Worm (Caenorhabditis elegans): ENCODE measurements around the gene cpna-5.

Gene cpna-5

ce11 chrII:7679499-7680012 is 38.8 kb downstream of the cpna-5 start (continued):
- TF ChIP-seq ama-1 (optimal IDR thresholded peaks at IDR 0.05): no peak
- no peak for TF ChIP-seq lin-13 (GFP tag; optimal IDR thresholded peaks at IDR 0.05)
- TF ChIP-seq snpc-1.2 (GFP tag; IDR thresholded peaks at IDR 0.05): no peak
- no peak for TF ChIP-seq mep-1 (tag; optimal IDR thresholded peaks at IDR 0.05)
- TF ChIP-seq pha-4 (GFP tag; IDR thresholded peaks at IDR 0.05): no peak
- TF ChIP-seq pha-4 (tag; optimal IDR thresholded peaks at IDR 0.05): no peak
- TF ChIP-seq jun-1 (tag; optimal IDR thresholded peaks at IDR 0.05): no peak
- peak; percentile 16 for TF ChIP-seq hlh-11 (tag; optimal IDR thresholded peaks at IDR 0.05)
- TF ChIP-seq hmg-1.1 (GFP tag; IDR thresholded peaks at IDR 0.05): no peak
- TF ChIP-seq zip-11 (GFP tag; IDR thresholded peaks at IDR 0.05): no peak

ce11 chrII:7678512-7678911 is 39.9 kb downstream of the cpna-5 start:
- TF ChIP-seq lin-38 (GFP tag; IDR thresholded peaks at IDR 0.05) (no peak), zag-1 (tag; optimal IDR thresholded peaks at IDR 0.05) (no peak), unc-62 (GFP tag; optimal IDR thresholded peaks at IDR 0.05 in 1 of 2) (no peak), unc-62 (tag; optimal IDR thresholded peaks at IDR 0.05) (no peak), nhr-111 (GFP tag; optimal IDR thresholded peaks at IDR 0.05) (no peak), hlh-11 (tag; optimal IDR thresholded peaks at IDR 0.05) (peak; percentile 5), nhr-11 (tag; optimal IDR thresholded peaks at IDR 0.05) (no peak), ces-1 (GFP tag; optimal IDR thresholded peaks at IDR 0.05) (no peak), F10B5.3 (tag; optimal IDR thresholded peaks at IDR 0.05) (no peak), aha-1 (tag) (peak; percentile 68)

ce11 chrII:7676307-7676905 is 42.0 kb downstream of the cpna-5 start:
- TF ChIP-seq aha-1 (tag): peak; percentile 59
- TF ChIP-seq unc-62 (GFP tag; optimal IDR thresholded peaks at IDR 0.05 in 1 of 2): peak in 1 of 2 experiments; percentile 17
- no peak for TF ChIP-seq unc-62 (tag; optimal IDR thresholded peaks at IDR 0.05)
- TF ChIP-seq jun-1 (tag; optimal IDR thresholded peaks at IDR 0.05): no peak
- peak in 1 of 2 experiments; percentile 31 for TF ChIP-seq mdl-1 (tag; optimal IDR thresholded peaks at IDR 0.05)
- peak; percentile 5 for TF ChIP-seq mxl-3 (GFP tag; optimal IDR thresholded peaks at IDR 0.05)
- TF ChIP-seq lin-29 (GFP tag; IDR thresholded peaks at IDR 0.05): no peak
- TF ChIP-seq mes-2 (tag; optimal IDR thresholded peaks at IDR 0.05; ENCODE audit: poor library complexity, severe bottlenecking): peak; percentile 19
- TF ChIP-seq F37D6.2 (tag; optimal IDR thresholded peaks at IDR 0.05): no peak
- no peak for TF ChIP-seq nhr-48 (tag; optimal IDR thresholded peaks at IDR 0.05)
- no peak for TF ChIP-seq F26F4.8 (GFP tag; conservative IDR thresholded peaks at IDR 0.05)

ce11 chrII:7675752-7676151 is 42.6 kb downstream of the cpna-5 start:
- TF ChIP-seq unc-62 (GFP tag; optimal IDR thresholded peaks at IDR 0.05 in 1 of 2) (peak in 1 of 2 experiments; percentile 92), unc-62 (tag; optimal IDR thresholded peaks at IDR 0.05) (no peak), lin-13 (GFP tag; optimal IDR thresholded peaks at IDR 0.05) (no peak)

ce11 chrII:7671705-7672104 is 46.7 kb downstream of the cpna-5 start, which contains the start of gene lir-1:
Gene lir-1 (plus strand): TSS chrII:7672005.
- TF ChIP-seq nhr-48 (tag; optimal IDR thresholded peaks at IDR 0.05) (no peak), mes-2 (tag; optimal IDR thresholded peaks at IDR 0.05; ENCODE audit: poor library complexity, severe bottlenecking) (no peak), nhr-77 (tag; optimal IDR thresholded peaks at IDR 0.05) (no peak), F37D6.2 (tag; optimal IDR thresholded peaks at IDR 0.05) (no peak), rbr-2 (tag; optimal IDR thresholded peaks at IDR 0.05) (no peak), mdl-1 (tag; optimal IDR thresholded peaks at IDR 0.05) (no peak), F44E2.7 (GFP tag; IDR thresholded peaks at IDR 0.05) (no peak), zfp-2 (tag; optimal IDR thresholded peaks at IDR 0.05) (no peak), dmd-6 (GFP tag; IDR thresholded peaks at IDR 0.05) (no peak), saeg-2 (GFP tag; IDR thresholded peaks at IDR 0.05) (no peak), daf-19 (GFP tag; conservative IDR thresholded peaks at IDR 0.05) (no peak), lin-15B (tag; optimal IDR thresholded peaks at IDR 0.05) (no peak), tag-97 (GFP tag; IDR thresholded peaks at IDR 0.05) (no peak), snpc-4 (tag; optimal IDR thresholded peaks at IDR 0.05) (no peak), nhr-237 (tag; optimal IDR thresholded peaks at IDR 0.05) (no peak)
